Worm (Caenorhabditis elegans) whole organism, young adult: Measurements from ENCODE around the gene Y111B2A.12.

Experiments used
- B0261.1 ChIP-seq: sonication (generic microtip); optimal IDR thresholded peaks from 2 replicates; lab custom pipeline; 2016; ENCODE audit warnings: mild to moderate bottlenecking, missing genetic modification characterization, moderate library complexity, missing compliant biosample characterization
- B0336.3 ChIP-seq: fragments of 200-800 bp; sonication (Bioruptor generic); IDR thresholded peaks from 2 replicates; pipeline ENCODE4 v1.3.6; 2022; ENCODE audit warnings: missing genetic modification characterization, missing compliant biosample characterization
- C06A6.2 ChIP-seq: fragments of 200-800 bp; sonication (Bioruptor generic); conservative IDR thresholded peaks from 2 replicates; pipeline ENCODE4 v1.3.6; 2022; ENCODE audit warnings: missing genetic modification characterization, missing compliant biosample characterization
- F23B12.7 ChIP-seq: sonication (generic microtip); optimal IDR thresholded peaks from 2 replicates; lab custom pipeline; 2017; ENCODE audit warnings: missing genetic modification characterization, mild to moderate bottlenecking, missing compliant biosample characterization, antibody characterized with exemption, moderate library complexity; ENCODE audit not compliant: insufficient read depth
- F39B2.1 ChIP-seq: fragments of 200-800 bp; sonication (Bioruptor generic); IDR thresholded peaks from 2 replicates; pipeline ENCODE4 v1.3.6; 2022; ENCODE audit warnings: missing genetic modification reagents, missing genetic modification characterization, missing compliant biosample characterization
- F55B11.4 ChIP-seq: sonication (generic microtip); optimal IDR thresholded peaks from 2 replicates; lab custom pipeline; 2016; ENCODE audit warnings: missing compliant biosample characterization, missing genetic modification characterization, borderline replicate concordance; ENCODE audit not compliant: insufficient read depth
- F57A8.1 ChIP-seq: fragments of 200-800 bp; sonication (Bioruptor generic); optimal IDR thresholded peaks from 2 replicates; lab custom pipeline; 2018; ENCODE audit warnings: mild to moderate bottlenecking, missing genetic modification characterization, moderate library complexity, missing compliant biosample characterization
- K11D2.4 ChIP-seq: fragments of 200-800 bp; sonication (Bioruptor generic); IDR thresholded peaks from 2 replicates; pipeline ENCODE4 v1.3.6; 2022; ENCODE audit warnings: missing genetic modification reagents, missing genetic modification characterization, missing compliant biosample characterization
- T07F8.4 ChIP-seq: sonication (generic microtip); optimal IDR thresholded peaks from 2 replicates; lab custom pipeline; 2016; ENCODE audit warnings: mild to moderate bottlenecking, missing genetic modification characterization, moderate library complexity, missing compliant biosample characterization
- Y56A3A.18 ChIP-seq: fragments of 200-800 bp; sonication (Bioruptor generic); IDR thresholded peaks from 2 replicates; pipeline ENCODE4 v1.3.6; 2022; ENCODE audit warnings: missing genetic modification reagents, missing genetic modification characterization, missing compliant biosample characterization
- akir-1 ChIP-seq: fragments of 200-800 bp; sonication (Bioruptor generic); optimal IDR thresholded peaks from 2 replicates; lab custom pipeline; 2018; ENCODE audit warnings: mild to moderate bottlenecking, missing genetic modification characterization, moderate library complexity, missing compliant biosample characterization
- ama-1 ChIP-seq, 3 experiments: fragments of 150-350 bp in 1 of 3; sonication (generic microtip) in 2 of 3; optimal IDR thresholded peaks; 2 replicates each; lab custom pipeline; 2014 to 2018; ENCODE audit warnings: missing biosample characterization in 2 of 3, missing genetic modification characterization in 2 of 3, missing genetic modification reagents in 2 of 3
- aptf-2 ChIP-seq: fragments of 200-800 bp; sonication (Bioruptor generic); conservative IDR thresholded peaks from 2 replicates; pipeline ENCODE4 v1.3.6; 2022; ENCODE audit warnings: missing genetic modification reagents, missing genetic modification characterization, missing compliant biosample characterization
- aptf-3 ChIP-seq: fragments of 200-800 bp; sonication (Bioruptor generic); IDR thresholded peaks from 2 replicates; pipeline ENCODE4 v1.3.6; 2022; ENCODE audit warnings: missing genetic modification characterization, missing compliant biosample characterization
- attf-3 ChIP-seq: fragments of 200-800 bp; sonication (Bioruptor generic); conservative IDR thresholded peaks from 2 replicates; pipeline ENCODE4 v1.3.6; 2022; ENCODE audit warnings: missing genetic modification reagents, missing genetic modification characterization, missing compliant biosample characterization
- bed-2 ChIP-seq: fragments of 200-800 bp; sonication (Bioruptor generic); IDR thresholded peaks from 2 replicates; pipeline ENCODE4 v1.3.6; 2022; ENCODE audit warnings: missing genetic modification reagents, missing genetic modification characterization, missing compliant biosample characterization
- cebp-2 ChIP-seq: fragments of 200-800 bp; sonication (Bioruptor generic); IDR thresholded peaks from 2 replicates; pipeline ENCODE4 v1.3.6; 2022; ENCODE audit warnings: missing genetic modification characterization, missing compliant biosample characterization
- ceh-100 ChIP-seq: fragments of 200-800 bp; sonication (Bioruptor generic); IDR thresholded peaks from 2 replicates; pipeline ENCODE4 v1.3.6; 2022; ENCODE audit warnings: missing genetic modification reagents, missing genetic modification characterization, missing compliant biosample characterization
- ceh-58 ChIP-seq: fragments of 200-800 bp; sonication (Bioruptor generic); IDR thresholded peaks from 2 replicates; pipeline ENCODE4 v1.3.6; 2022; ENCODE audit warnings: missing genetic modification characterization, missing compliant biosample characterization
- ceh-91 ChIP-seq: fragments of 200-800 bp; sonication (Bioruptor generic); IDR thresholded peaks from 2 replicates; pipeline ENCODE4 v1.3.6; 2022; ENCODE audit warnings: missing genetic modification reagents, missing genetic modification characterization, missing compliant biosample characterization
- die-1 ChIP-seq: sonication (generic microtip); optimal IDR thresholded peaks from 2 replicates; lab custom pipeline; 2016; ENCODE audit warnings: missing genotype, mild to moderate bottlenecking, missing genetic modification characterization, missing compliant biosample characterization
- efl-1 ChIP-seq: fragments of 150-350 bp; optimal IDR thresholded peaks from 2 replicates; lab custom pipeline; 2014; ENCODE audit warnings: missing biosample characterization, missing genetic modification reagents, missing genetic modification characterization
- egl-44 ChIP-seq: fragments of 200-800 bp; sonication (Bioruptor generic); IDR thresholded peaks from 2 replicates; pipeline ENCODE4 v1.3.6; 2022; ENCODE audit warnings: missing genetic modification reagents, missing genetic modification characterization, missing compliant biosample characterization
- egrh-3 ChIP-seq: fragments of 200-800 bp; sonication (Bioruptor generic); IDR thresholded peaks from 2 replicates; pipeline ENCODE4 v1.3.6; 2022; ENCODE audit warnings: missing genetic modification reagents, missing genetic modification characterization, missing compliant biosample characterization
- ets-4 ChIP-seq: fragments of 200-800 bp; sonication (Bioruptor generic); optimal IDR thresholded peaks from 2 replicates; lab custom pipeline; 2018; ENCODE audit warnings: mild to moderate bottlenecking, missing genetic modification characterization, missing compliant biosample characterization
- fkh-3 ChIP-seq: sonication (generic microtip); optimal IDR thresholded peaks from 2 replicates; lab custom pipeline; 2016; ENCODE audit warnings: mild to moderate bottlenecking, missing genetic modification characterization, missing compliant biosample characterization
- him-1 ChIP-seq: sonication (generic microtip); optimal IDR thresholded peaks from 2 replicates; lab custom pipeline; 2016; ENCODE audit warnings: missing genotype, missing genetic modification reagents, missing genetic modification characterization, missing compliant biosample characterization
- hsf-1 ChIP-seq: fragments of 200-800 bp; sonication (Bioruptor generic); IDR thresholded peaks from 2 replicates; pipeline ENCODE4 v1.3.6; 2022; ENCODE audit warnings: missing genetic modification reagents, missing genetic modification characterization, missing compliant biosample characterization
- let-526 ChIP-seq: fragments of 200-800 bp; sonication (Bioruptor generic); IDR thresholded peaks from 2 replicates; pipeline ENCODE4 v1.3.6; 2022; ENCODE audit warnings: missing genetic modification reagents, missing genetic modification characterization, missing compliant biosample characterization
- let-607 ChIP-seq, 2 experiments: fragments of 200-800 bp in 1 of 2; sonication (Bioruptor generic) in 1 of 2; sonication (generic microtip) in 1 of 2; optimal IDR thresholded peaks; 2 replicates each; lab custom pipeline; 2016 to 2018; ENCODE audit warnings: mild to moderate bottlenecking in 2 of 2, missing compliant biosample characterization in 2 of 2, missing genetic modification characterization in 2 of 2, moderate library complexity in 2 of 2, missing genotype in 1 of 2
- lin-35 ChIP-seq, 3 experiments: fragments of 150-350 bp in 2 of 3; sonication (generic microtip) in 1 of 3; optimal IDR thresholded peaks; 2 replicates each; lab custom pipeline; 2014 to 2018; ENCODE audit warnings: missing biosample characterization in 3 of 3, missing genetic modification characterization in 3 of 3, missing genetic modification reagents in 3 of 3
- lsy-27 ChIP-seq: sonication (generic microtip); optimal IDR thresholded peaks from 2 replicates; lab custom pipeline; 2017; ENCODE audit warnings: missing genetic modification characterization, mild to moderate bottlenecking, missing compliant biosample characterization, antibody characterized with exemption, missing genotype, borderline replicate concordance; ENCODE audit not compliant: insufficient read depth
- mes-4 ChIP-seq: sonication (generic microtip); optimal IDR thresholded peaks from 2 replicates; lab custom pipeline; 2016; ENCODE audit warnings: missing genotype, missing genetic modification characterization, missing compliant biosample characterization
- mxl-1 ChIP-seq: sonication (generic microtip); optimal IDR thresholded peaks from 2 replicates; lab custom pipeline; 2016; ENCODE audit warnings: missing genetic modification characterization, missing compliant biosample characterization
- nfyb-1 ChIP-seq: fragments of 200-800 bp; sonication (Bioruptor generic); IDR thresholded peaks from 2 replicates; pipeline ENCODE4 v1.3.6; 2022; ENCODE audit warnings: missing genetic modification reagents, missing genetic modification characterization, missing compliant biosample characterization
- nhr-80 ChIP-seq: sonication (generic microtip); optimal IDR thresholded peaks from 2 replicates; lab custom pipeline; 2016; ENCODE audit warnings: missing genetic modification characterization, missing compliant biosample characterization
- pbrm-1 ChIP-seq: fragments of 200-800 bp; sonication (Bioruptor generic); IDR thresholded peaks from 2 replicates; pipeline ENCODE4 v1.3.6; 2022; ENCODE audit warnings: missing genetic modification reagents, missing genetic modification characterization, missing compliant biosample characterization
- pha-4 ChIP-seq: fragments of 150-350 bp; sonication (generic microtip); optimal IDR thresholded peaks from 2 replicates; lab custom pipeline; 2014; ENCODE audit warnings: missing biosample characterization, missing genetic modification reagents, missing genetic modification characterization
- rpc-1 ChIP-seq, 2 experiments: fragments of 150-350 bp in 1 of 2; sonication (generic microtip) in 1 of 2; optimal IDR thresholded peaks; 2 replicates each; lab custom pipeline; 2014 to 2018; ENCODE audit warnings: missing biosample characterization in 1 of 2, missing genetic modification characterization in 1 of 2, missing genetic modification reagents in 1 of 2, missing genotype in 1 of 2
- sea-2 ChIP-seq: fragments of 200-800 bp; sonication (Bioruptor generic); IDR thresholded peaks from 2 replicates; pipeline ENCODE4 v1.3.6; 2022; ENCODE audit warnings: missing genetic modification characterization, missing compliant biosample characterization
- somi-1 ChIP-seq: fragments of 200-800 bp; sonication (Bioruptor generic); optimal IDR thresholded peaks from 2 replicates; lab custom pipeline; 2018; ENCODE audit warnings: mild to moderate bottlenecking, missing genetic modification characterization, missing compliant biosample characterization
- tbp1 ChIP-seq: fragments of 200-800 bp; sonication (Bioruptor generic); optimal IDR thresholded peaks from 2 replicates; lab custom pipeline; 2018; ENCODE audit warnings: mild to moderate bottlenecking, missing genetic modification characterization, missing compliant biosample characterization
- zim-3 ChIP-seq: sonication (generic microtip); optimal IDR thresholded peaks from 2 replicates; lab custom pipeline; 2017; ENCODE audit warnings: mild to moderate bottlenecking, missing genetic modification characterization, moderate library complexity, missing compliant biosample characterization
- ztf-26 ChIP-seq: sonication (generic microtip); optimal IDR thresholded peaks from 2 replicates; lab custom pipeline; 2017; ENCODE audit warnings: missing genetic modification characterization, missing compliant biosample characterization
- ztf-3 ChIP-seq: fragments of 200-800 bp; sonication (Bioruptor generic); optimal IDR thresholded peaks from 2 replicates; lab custom pipeline; 2018; ENCODE audit warnings: mild to moderate bottlenecking, missing genetic modification characterization, missing compliant biosample characterization
- ztf-6 ChIP-seq: fragments of 200-800 bp; sonication (Bioruptor generic); IDR thresholded peaks from 2 replicates; pipeline ENCODE4 v1.3.6; 2022; ENCODE audit warnings: missing genetic modification reagents, missing genetic modification characterization, missing compliant biosample characterization

Gene Y111B2A.12

ce11 chrIII:12608220-12608958, 700 bp upstream of the Y111B2A.12 start, which contains the start of gene epc-1 (continued):
- TF ChIP-seq let-607 (tag; optimal IDR thresholded peaks at IDR 0.05; lab: Kevin White, UChicago) (peak; percentile 97 to 98), mes-4 (tag; lab: Kevin White, UChicago) (no peak), hsf-1 (GFP tag; lab: Robert Waterston, UW) (peak; percentile 68; the same call in 1 of the 2 replicates), ztf-3 (GFP tag; lab: Kevin White, UChicago) (peak; percentile 17), him-1 (peak; percentile 68), rpc-1 (optimal IDR thresholded peaks at IDR 0.05; lab: Kevin White, UChicago) (no peak), rpc-1 (tag; optimal IDR thresholded peaks at IDR 0.05; lab: Kevin White, UChicago) (no peak), sea-2 (GFP tag; lab: Robert Waterston, UW) (peak; percentile 18; the same call in 1 of the 2 replicates), nhr-80 (tag; lab: Kevin White, UChicago) (peak; percentile 84), let-526 (GFP tag; lab: Robert Waterston, UW) (0 out of 2 replicates have a peak, but pooled peaks have one; percentile 66), ceh-58 (GFP tag; lab: Robert Waterston, UW) (no peak), cebp-2 (GFP tag; lab: Robert Waterston, UW) (no peak), T07F8.4 (tag; lab: Kevin White, UChicago) (peak; percentile 37), ceh-91 (GFP tag; lab: Robert Waterston, UW) (peak; percentile 80), somi-1 (GFP tag; lab: Kevin White, UChicago) (peak; percentile 91), nfyb-1 (GFP tag; lab: Robert Waterston, UW) (peak; percentile 94), ztf-26 (peak; percentile 83), ama-1 (optimal IDR thresholded peaks at IDR 0.05; lab: Kevin White, UChicago) (peak; percentile 94), ama-1 (GFP tag; optimal IDR thresholded peaks at IDR 0.05; lab: Kevin White, UChicago) (peak in 1 of 2 experiments; percentile 5), tbp1 (GFP tag; lab: Kevin White, UChicago) (peak; percentile 73), bed-2 (GFP tag; lab: Robert Waterston, UW) (0 out of 2 replicates have a peak, but pooled peaks have one; percentile 16), F39B2.1 (GFP tag; lab: Robert Waterston, UW) (no peak), pbrm-1 (peak; percentile 93), lsy-27 (tag; lab: Kevin White, UChicago) (peak; percentile 35), aptf-2 (GFP tag; lab: Robert Waterston, UW) (0 out of 2 replicates have a peak, but pooled peaks have one; percentile 8), aptf-3 (GFP tag; lab: Robert Waterston, UW) (no peak), egl-44 (GFP tag; lab: Robert Waterston, UW) (peak; percentile 73), zim-3 (tag; lab: Kevin White, UChicago) (peak; percentile 58), B0261.1 (tag; lab: Kevin White, UChicago) (no peak), Y56A3A.18 (GFP tag; lab: Robert Waterston, UW) (peak; percentile 60; the same call in 1 of the 2 replicates), C06A6.2 (peak; percentile 50; the same call in 1 of the 2 replicates), ztf-6 (no peak), akir-1 (no peak), ets-4 (GFP tag; lab: Kevin White, UChicago) (peak; percentile 66), ceh-100 (GFP tag; lab: Robert Waterston, UW) (peak; percentile 76), lin-35 (GFP tag; optimal IDR thresholded peaks at IDR 0.05; lab: Kevin White, UChicago) (peak in 1 of 3 experiments; percentile 67), F55B11.4 (no peak), egrh-3 (peak; percentile 95), mxl-1 (tag; lab: Kevin White, UChicago) (no peak), K11D2.4 (peak; percentile 89), efl-1 (GFP tag; lab: Kevin White, UChicago) (peak; percentile 45), F57A8.1 (GFP tag; lab: Kevin White, UChicago) (no peak), fkh-3 (tag; lab: Kevin White, UChicago) (no peak), attf-3 (peak; percentile 60; the same call in 1 of the 2 replicates), F23B12.7 (tag; lab: Kevin White, UChicago) (no peak), die-1 (tag; lab: Kevin White, UChicago) (peak; percentile 38), B0336.3 (GFP tag; lab: Robert Waterston, UW) (peak; percentile 97), pha-4 (tag; lab: Kevin White, UChicago) (peak; percentile 37)
